Worm (Caenorhabditis elegans): Measurements from ENCODE around the gene nhr-216.

ce11 chrV:5336884-5337283 is 21.8 kb downstream of the nhr-216 start, which contains the start of gene srg-29:
- TF ChIP-seq nhr-21 (tag; optimal IDR thresholded peaks at IDR 0.05), result no peak
- no peak for TF ChIP-seq ama-1 (optimal IDR thresholded peaks at IDR 0.05)
- no peak for TF ChIP-seq nhr-12 (tag; optimal IDR thresholded peaks at IDR 0.05)
- no peak for TF ChIP-seq elt-1 (tag; optimal IDR thresholded peaks at IDR 0.05)
- no peak for TF ChIP-seq aly-2 (tag; optimal IDR thresholded peaks at IDR 0.05)
- no peak for TF ChIP-seq ceh-82 (tag; optimal IDR thresholded peaks at IDR 0.05)
- no peak for TF ChIP-seq nhr-10 (tag; optimal IDR thresholded peaks at IDR 0.05)
- TF ChIP-seq egl-27 (tag; optimal IDR thresholded peaks at IDR 0.05), result no peak
- TF ChIP-seq unc-62 (GFP tag; optimal IDR thresholded peaks at IDR 0.05), result no peak
- no peak for TF ChIP-seq mdl-1 (tag; optimal IDR thresholded peaks at IDR 0.05)
- TF ChIP-seq ztf-4 (tag; optimal IDR thresholded peaks at IDR 0.05), result no peak
- no peak for TF ChIP-seq elt-3 (tag; optimal IDR thresholded peaks at IDR 0.05)
- TF ChIP-seq dmd-4 (tag; optimal IDR thresholded peaks at IDR 0.05), result no peak

Measured in whole organism, L2 larva.